Fruit fly (Drosophila melanogaster) whole organism, adult: Measurements from ENCODE around the gene Tnpo-SR.

Source experiments
- CG5204 ChIP-seq: fragments of 200-800 bp; sonication (Bioruptor generic); optimal IDR thresholded peaks from 2 replicates; lab custom pipeline; 2016; ENCODE audit warnings: missing biosample characterization, missing genetic modification characterization
- CG7045 ChIP-seq: fragments of 200-800 bp; sonication (Bioruptor generic); optimal IDR thresholded peaks from 2 replicates; lab custom pipeline; 2017; ENCODE audit warnings: missing biosample characterization, mild to moderate bottlenecking, missing genetic modification characterization
- Clk ChIP-seq: fragments of 200-800 bp; sonication (Bioruptor generic); optimal IDR thresholded peaks from 2 replicates; lab custom pipeline; 2017; ENCODE audit warnings: missing biosample characterization, missing genetic modification characterization
- Mnt ChIP-seq: fragments of 200-800 bp; sonication (Bioruptor generic); optimal IDR thresholded peaks from 2 replicates; lab custom pipeline; 2016; ENCODE audit warnings: missing biosample characterization, mild to moderate bottlenecking, missing genetic modification characterization
- bab1 ChIP-seq: fragments of 200-800 bp; sonication (Bioruptor generic); optimal IDR thresholded peaks from 3 replicates; lab custom pipeline; 2019; ENCODE audit warnings: missing biosample characterization, mild to moderate bottlenecking, missing genetic modification characterization, moderate library complexity
- cic ChIP-seq: fragments of 200-800 bp; sonication (Bioruptor generic); optimal IDR thresholded peaks from 2 replicates; lab custom pipeline; 2017; ENCODE audit warnings: missing biosample characterization, mild to moderate bottlenecking, missing genetic modification characterization, moderate library complexity
- cnc ChIP-seq, 2 experiments: fragments of >200 bp; optimal IDR thresholded peaks; 2 replicates each; lab custom pipeline; 2017
- toe ChIP-seq: fragments of 200-800 bp; sonication (Bioruptor generic); optimal IDR thresholded peaks from 2 replicates; lab custom pipeline; 2016; ENCODE audit warnings: missing biosample characterization, missing genetic modification characterization

DNA sequence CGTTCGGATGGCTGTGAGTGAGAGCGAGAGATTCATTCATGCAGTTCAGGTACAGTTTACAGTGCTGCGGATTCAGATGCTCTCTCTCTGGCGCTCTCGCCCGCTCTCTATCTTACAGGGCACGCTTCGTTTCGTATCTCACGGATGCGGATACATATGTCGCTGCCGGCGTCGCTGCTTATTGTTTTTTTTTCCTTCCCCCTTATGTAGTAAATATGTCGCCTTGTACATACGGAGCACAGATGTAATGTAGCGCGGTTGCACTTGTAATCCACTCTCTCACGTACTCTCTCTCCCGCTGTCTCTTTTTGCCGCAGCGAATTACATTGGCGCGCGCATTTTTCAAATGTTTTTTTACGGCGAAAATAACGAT, 4.4 kb upstream of the Tnpo-SR start:
- TF ChIP-seq Clk: no peak
- no peak for TF ChIP-seq cnc (optimal IDR thresholded peaks at IDR 0.05; lab: Kevin White, UChicago)
- no peak for TF ChIP-seq CG7045 (GFP tag; lab: Kevin White, UChicago)
- no peak for TF ChIP-seq CG5204 (GFP tag; lab: Kevin White, UChicago)
- no peak for TF ChIP-seq bab1 (GFP tag; lab: Kevin White, UChicago)
- peak; percentile 93 for TF ChIP-seq cic (GFP tag; lab: Kevin White, UChicago)
- no peak for TF ChIP-seq toe
- TF ChIP-seq Mnt (GFP tag; lab: Kevin White, UChicago): peak; percentile 76
